Worm (Caenorhabditis elegans): Measurements from ENCODE around the gene his-61.

Gene his-61

DNA sequence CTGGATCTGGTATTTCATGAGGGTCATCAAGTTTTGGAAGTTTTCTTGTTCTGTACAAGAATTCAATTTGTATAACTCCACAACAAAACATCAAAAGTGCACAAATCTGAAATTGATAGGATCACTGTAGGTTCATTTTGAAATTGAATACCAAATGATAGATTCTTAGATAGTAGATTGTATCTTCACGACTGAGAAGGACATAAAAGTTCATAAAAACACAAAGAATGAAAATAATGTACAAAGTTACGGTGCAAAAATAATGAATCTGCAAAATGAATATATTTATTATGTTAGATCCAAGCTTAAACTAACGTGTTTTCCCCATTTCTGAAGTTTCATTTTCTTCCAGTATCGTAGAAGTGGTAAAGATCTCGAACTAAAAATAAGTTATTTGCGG, 14.9 kb upstream of the his-61 start:
- no peak for TF ChIP-seq ceh-91 (GFP tag; IDR thresholded peaks at IDR 0.05)
- TF ChIP-seq K12H6.12 (tag; optimal IDR thresholded peaks at IDR 0.05), result no peak
- no peak for TF ChIP-seq Y56A3A.18 (GFP tag; IDR thresholded peaks at IDR 0.05)
- no peak for TF ChIP-seq die-1 (tag; optimal IDR thresholded peaks at IDR 0.05)
- no peak for TF ChIP-seq unc-62 (GFP tag; optimal IDR thresholded peaks at IDR 0.05)
- TF ChIP-seq chd-7 (tag; optimal IDR thresholded peaks at IDR 0.05), result no peak

DNA sequence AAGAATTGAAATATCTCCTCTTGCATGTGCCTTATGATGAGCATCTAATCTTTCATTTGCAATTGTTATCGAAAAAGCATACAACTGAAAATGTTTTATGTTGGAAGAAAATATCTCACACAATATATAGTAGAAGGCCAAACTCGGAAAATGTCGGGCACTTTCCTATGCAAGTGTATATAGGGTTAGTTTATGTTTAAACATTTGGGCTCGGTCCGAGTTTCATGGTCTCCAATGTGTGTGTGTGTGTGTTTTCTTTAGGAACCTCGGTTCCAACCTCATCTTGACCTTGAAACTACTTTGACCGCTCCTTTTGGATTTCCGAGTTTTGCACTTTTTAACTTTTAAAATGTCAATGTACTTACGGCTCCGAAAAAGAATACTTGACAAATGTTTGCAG, 13.3 kb upstream of the his-61 start:
- TF ChIP-seq sdz-38 (tag; optimal IDR thresholded peaks at IDR 0.05) (no peak), ztf-18 (tag; optimal IDR thresholded peaks at IDR 0.05) (peak; percentile 17), B0035.1 (tag; optimal IDR thresholded peaks at IDR 0.05) (no peak), hlh-26 (GFP tag; conservative IDR thresholded peaks at IDR 0.05) (no peak), ama-1 (optimal IDR thresholded peaks at IDR 0.05) (no peak), ama-1 (GFP tag; optimal IDR thresholded peaks at IDR 0.05) (no peak), F23B12.7 (tag; optimal IDR thresholded peaks at IDR 0.05; ENCODE audit: insufficient read depth) (no peak), B0261.1 (tag; optimal IDR thresholded peaks at IDR 0.05) (peak; percentile 51), somi-1 (GFP tag; optimal IDR thresholded peaks at IDR 0.05) (no peak), ztf-3 (GFP tag; optimal IDR thresholded peaks at IDR 0.05) (no peak), attf-6 (GFP tag; IDR thresholded peaks at IDR 0.05) (no peak), hlh-12 (tag; optimal IDR thresholded peaks at IDR 0.05) (no peak), efl-1 (GFP tag; optimal IDR thresholded peaks at IDR 0.05) (no peak), attf-3 (GFP tag; conservative IDR thresholded peaks at IDR 0.05) (no peak), ceh-27 (GFP tag; optimal IDR thresholded peaks at IDR 0.05) (no peak), madf-3 (GFP tag; IDR thresholded peaks at IDR 0.05) (no peak), Y56A3A.18 (GFP tag; IDR thresholded peaks at IDR 0.05) (no peak), repo-1 (tag; optimal IDR thresholded peaks at IDR 0.05) (no peak), F10E7.11 (tag; optimal IDR thresholded peaks at IDR 0.05) (no peak), nfya-1 (tag; optimal IDR thresholded peaks at IDR 0.05; ENCODE audit: borderline replicate concordance, insufficient read depth) (no peak), F55B11.4 (tag; optimal IDR thresholded peaks at IDR 0.05; ENCODE audit: borderline replicate concordance, insufficient read depth) (no peak), F37B4.10 (GFP tag; IDR thresholded peaks at IDR 0.05) (no peak), rec-8 (tag; optimal IDR thresholded peaks at IDR 0.05) (peak in 1 of 2 experiments; percentile 12), dox-1 (GFP tag; IDR thresholded peaks at IDR 0.05) (no peak), nhr-179 (tag; optimal IDR thresholded peaks at IDR 0.05) (no peak), aptf-3 (GFP tag; IDR thresholded peaks at IDR 0.05) (no peak), nhr-80 (tag; optimal IDR thresholded peaks at IDR 0.05) (no peak), Y95B8A.8 (GFP tag; IDR thresholded peaks at IDR 0.05) (no peak), F22D6.2 (tag; optimal IDR thresholded peaks at IDR 0.05) (no peak), madf-6 (GFP tag; IDR thresholded peaks at IDR 0.05) (no peak), C17E4.6 (GFP tag; IDR thresholded peaks at IDR 0.05) (no peak), zfh-2 (GFP tag; conservative IDR thresholded peaks at IDR 0.05) (no peak), T07F8.4 (tag; optimal IDR thresholded peaks at IDR 0.05) (no peak), ceh-79 (tag; optimal IDR thresholded peaks at IDR 0.05) (no peak), hmg-1.2 (GFP tag; IDR thresholded peaks at IDR 0.05) (peak; percentile 81), fkh-3 (tag; optimal IDR thresholded peaks at IDR 0.05) (no peak), Y53G8AR.9 (GFP tag; conservative IDR thresholded peaks at IDR 0.05) (no peak), chd-7 (tag; optimal IDR thresholded peaks at IDR 0.05) (no peak), K11D2.4 (GFP tag; IDR thresholded peaks at IDR 0.05) (no peak), madf-8 (GFP tag; conservative IDR thresholded peaks at IDR 0.05) (no peak), ccch-3 (GFP tag; optimal IDR thresholded peaks at IDR 0.05) (no peak), nhr-90 (tag; optimal IDR thresholded peaks at IDR 0.05) (peak; percentile 47), F57A8.1 (GFP tag; optimal IDR thresholded peaks at IDR 0.05) (no peak), lir-1 (GFP tag; conservative IDR thresholded peaks at IDR 0.05) (no peak), lin-54 (GFP tag; optimal IDR thresholded peaks at IDR 0.05) (no peak)

All from whole organism, young adult.